Worm (Caenorhabditis elegans): ENCODE results near the gene idpb-3.

ce11 chrII:5056254-5056653 lies 45.3 kb downstream of the idpb-3 start:
- TF ChIP-seq pha-4 (tag; optimal IDR thresholded peaks at IDR 0.05) (no peak), lin-13 (tag; optimal IDR thresholded peaks at IDR 0.05) (no peak)

All from whole organism, mixed stage, embryonic.